Fruit fly (Drosophila melanogaster): ENCODE results near the gene RpS2.

RpS2 gene

dm6 chr2L:9911783-9912182, 14.4 kb upstream of the RpS2 start:
- TF ChIP-seq CG9139 (GFP tag; optimal IDR thresholded peaks at IDR 0.05) (no peak), Ets21C (GFP tag; optimal IDR thresholded peaks at IDR 0.05) (no peak), Met (GFP tag; optimal IDR thresholded peaks at IDR 0.05) (peak; percentile 8), CG6808 (GFP tag; optimal IDR thresholded peaks at IDR 0.05) (no peak), CG4318 (GFP tag; optimal IDR thresholded peaks at IDR 0.05) (no peak), CG7368 (GFP tag; optimal IDR thresholded peaks at IDR 0.05) (no peak), CG11762 (GFP tag; optimal IDR thresholded peaks at IDR 0.05; ENCODE audit: insufficient read depth) (no peak), topi (GFP tag; optimal IDR thresholded peaks at IDR 0.05) (no peak), Hr39 (GFP tag; optimal IDR thresholded peaks at IDR 0.05) (peak; percentile 13), CG15336 (GFP tag; IDR thresholded peaks at IDR 0.05) (no peak), CG16779 (tag; optimal IDR thresholded peaks at IDR 0.05) (no peak), CG8632 (GFP tag; optimal IDR thresholded peaks at IDR 0.05) (no peak), CG10631 (GFP tag; optimal IDR thresholded peaks at IDR 0.05) (no peak), lz (GFP tag; optimal IDR thresholded peaks at IDR 0.05) (peak; percentile 40), Sox14 (GFP tag; optimal IDR thresholded peaks at IDR 0.05) (no peak), dsx (GFP tag; optimal IDR thresholded peaks at IDR 0.05; ENCODE audit: poor library complexity, severe bottlenecking) (no peak), Gug (GFP tag; IDR thresholded peaks at IDR 0.05) (0 out of 2 replicates have a peak, but pooled peaks have one; percentile 13), Ets96B (tag; optimal IDR thresholded peaks at IDR 0.05) (no peak), fkh (GFP tag; optimal IDR thresholded peaks at IDR 0.05) (no peak), Smox (GFP tag; optimal IDR thresholded peaks at IDR 0.05) (peak; percentile 13), CG6276 (GFP tag; optimal IDR thresholded peaks at IDR 0.05) (no peak), Sox15 (GFP tag; optimal IDR thresholded peaks at IDR 0.05) (no peak), achi (GFP tag; optimal IDR thresholded peaks at IDR 0.05) (peak; percentile 6), CG1621 (tag; optimal IDR thresholded peaks at IDR 0.05) (no peak), spab (GFP tag; optimal IDR thresholded peaks at IDR 0.05) (no peak), Sox102F (GFP tag; optimal IDR thresholded peaks at IDR 0.05) (no peak), CG32006 (GFP tag; optimal IDR thresholded peaks at IDR 0.05) (peak; percentile 7), cyc (GFP tag; optimal IDR thresholded peaks at IDR 0.05) (peak; percentile 9), OdsH (GFP tag; optimal IDR thresholded peaks at IDR 0.05) (no peak), CG6792 (GFP tag; optimal IDR thresholded peaks at IDR 0.05) (no peak), dac (GFP tag; optimal IDR thresholded peaks at IDR 0.05) (no peak), ss (GFP tag; optimal IDR thresholded peaks at IDR 0.05) (no peak), Blimp-1 (GFP tag; optimal IDR thresholded peaks at IDR 0.05) (no peak), fd85E (GFP tag; optimal IDR thresholded peaks at IDR 0.05) (no peak), CG34406 (GFP tag; optimal IDR thresholded peaks at IDR 0.05) (no peak), CG8119 (GFP tag; IDR thresholded peaks at IDR 0.05) (peak; percentile 28; the same call in 2 of the 3 replicates), CG11294 (GFP tag; IDR thresholded peaks at IDR 0.05) (no peak), CG6163 (GFP tag; IDR thresholded peaks at IDR 0.05) (peak; percentile 49; the same call in 2 of the 3 replicates), Lpt (GFP tag; optimal IDR thresholded peaks at IDR 0.05) (no peak), fd59A (GFP tag; optimal IDR thresholded peaks at IDR 0.05) (no peak), CG6854 (GFP tag; optimal IDR thresholded peaks at IDR 0.05) (no peak), CG10669 (GFP tag; optimal IDR thresholded peaks at IDR 0.05) (no peak), pdm3 (GFP tag; optimal IDR thresholded peaks at IDR 0.05) (peak; percentile 28), net (GFP tag; optimal IDR thresholded peaks at IDR 0.05) (peak; percentile 37), svp (GFP tag) (no peak), CG3919 (GFP tag; optimal IDR thresholded peaks at IDR 0.05) (no peak), eg (GFP tag; IDR thresholded peaks at IDR 0.05) (peak; percentile 80), CG8319 (GFP tag; optimal IDR thresholded peaks at IDR 0.05) (no peak), Eip93F (GFP tag; optimal IDR thresholded peaks at IDR 0.05) (no peak), esn (GFP tag; optimal IDR thresholded peaks at IDR 0.05) (no peak), Eip75B (GFP tag; optimal IDR thresholded peaks at IDR 0.05) (peak; percentile 16), Eip78C (GFP tag) (peak; percentile 43), vri (GFP tag; optimal IDR thresholded peaks at IDR 0.05) (no peak)

Measured in whole organism, prepupa.